Fruit fly (Drosophila melanogaster): Measurements from ENCODE around the gene AOX1.

DNA sequence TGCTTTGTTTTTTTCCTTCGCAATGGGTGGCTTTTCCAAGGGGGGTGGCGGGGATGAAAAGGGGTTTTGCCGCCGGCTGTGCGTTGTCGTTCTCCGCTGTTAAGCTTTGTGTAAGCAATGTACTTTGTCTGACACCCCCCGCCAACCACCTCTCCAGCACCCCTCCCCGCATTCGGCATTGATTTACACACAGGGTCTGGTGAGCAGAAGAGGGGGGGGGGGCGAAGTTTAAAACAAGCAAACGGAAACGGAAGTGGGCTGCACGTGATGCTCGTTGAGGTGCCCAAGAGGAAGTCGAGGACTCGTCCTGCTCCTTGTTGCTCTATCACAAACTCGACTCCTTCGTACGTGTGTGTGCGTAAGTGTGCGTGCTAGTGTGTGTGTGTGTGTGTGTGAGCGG is 20.0 kb downstream of the AOX1 start:
- TF ChIP-seq CG17806 (tag; optimal IDR thresholded peaks at IDR 0.05) (no peak), fd96Ca (GFP tag; IDR thresholded peaks at IDR 0.05) (no peak), Pif1B (GFP tag; optimal IDR thresholded peaks at IDR 0.05) (no peak), Snoo (tag; optimal IDR thresholded peaks at IDR 0.05) (no peak), CG32121 (GFP tag; IDR thresholded peaks at IDR 0.05) (no peak), CG13204 (GFP tag; optimal IDR thresholded peaks at IDR 0.05) (no peak), Pif1A (GFP tag; optimal IDR thresholded peaks at IDR 0.05) (no peak), CG9948 (tag; optimal IDR thresholded peaks at IDR 0.05) (no peak), CG10348 (GFP tag; IDR thresholded peaks at IDR 0.05) (no peak), EcR (GFP tag; optimal IDR thresholded peaks at IDR 0.05) (no peak), gl (tag; optimal IDR thresholded peaks at IDR 0.05) (no peak)
